Worm (Caenorhabditis elegans) whole organism, mixed stage, embryonic: ENCODE measurements around the gene T01B6.1.

Experiments used
- M03D4.4 ChIP-seq: sonication (generic microtip); optimal IDR thresholded peaks from 2 replicates; lab custom pipeline; 2017; ENCODE audit warnings: mild to moderate bottlenecking, missing genetic modification characterization, missing compliant biosample characterization
- bed-3 ChIP-seq: fragments of 200-800 bp; sonication (Bioruptor generic); optimal IDR thresholded peaks from 3 replicates; lab custom pipeline; 2018; ENCODE audit warnings: mild to moderate bottlenecking, missing genetic modification characterization, moderate library complexity, missing compliant biosample characterization
- blmp-1 ChIP-seq: fragments of 150-350 bp; optimal IDR thresholded peaks from 2 replicates; lab custom pipeline; 2014; ENCODE audit warnings: missing biosample characterization, missing genetic modification characterization
- ceh-39 ChIP-seq: fragments of 150-350 bp; optimal IDR thresholded peaks from 2 replicates; lab custom pipeline; 2014; ENCODE audit warnings: missing biosample characterization, missing genetic modification characterization
- ceh-43 ChIP-seq: fragments of 200-800 bp; sonication (Bioruptor generic); optimal IDR thresholded peaks from 2 replicates; lab custom pipeline; 2018; ENCODE audit warnings: mild to moderate bottlenecking, missing genetic modification characterization, moderate library complexity, missing compliant biosample characterization
- ceh-83 ChIP-seq: fragments of 200-800 bp; sonication (Bioruptor generic); optimal IDR thresholded peaks from 2 replicates; lab custom pipeline; 2018; ENCODE audit warnings: mild to moderate bottlenecking, missing genetic modification characterization, missing compliant biosample characterization
- ces-1 ChIP-seq: fragments of 150-350 bp; optimal IDR thresholded peaks from 2 replicates; lab custom pipeline; 2014; ENCODE audit warnings: missing biosample characterization, missing genetic modification reagents, missing genetic modification characterization
- cnd-1 ChIP-seq: fragments of 200-800 bp; sonication (Bioruptor generic); optimal IDR thresholded peaks from 2 replicates; lab custom pipeline; 2018; ENCODE audit warnings: mild to moderate bottlenecking, missing genetic modification characterization, missing compliant biosample characterization
- drap-1 ChIP-seq: fragments of 200-800 bp; sonication (Bioruptor generic); optimal IDR thresholded peaks from 3 replicates; lab custom pipeline; 2018; ENCODE audit warnings: mild to moderate bottlenecking, missing genetic modification characterization, missing compliant biosample characterization
- elt-1 ChIP-seq: sonication (generic microtip); optimal IDR thresholded peaks from 2 replicates; lab custom pipeline; 2017; ENCODE audit warnings: missing genetic modification characterization, mild to moderate bottlenecking, missing compliant biosample characterization, antibody characterized with exemption, moderate library complexity, borderline replicate concordance; ENCODE audit not compliant: insufficient read depth
- elt-3 ChIP-seq: fragments of 150-350 bp; optimal IDR thresholded peaks from 2 replicates; lab custom pipeline; 2014; ENCODE audit warnings: missing biosample characterization, missing genetic modification characterization
- flh-1 ChIP-seq: fragments of 200-800 bp; sonication (Bioruptor generic); optimal IDR thresholded peaks from 2 replicates; lab custom pipeline; 2018; ENCODE audit warnings: mild to moderate bottlenecking, missing genetic modification characterization, moderate library complexity, missing compliant biosample characterization
- ham-2 ChIP-seq: fragments of 200-800 bp; sonication (Bioruptor generic); optimal IDR thresholded peaks from 2 replicates; lab custom pipeline; 2018; ENCODE audit warnings: mild to moderate bottlenecking, missing genetic modification characterization, missing compliant biosample characterization
- hlh-1 ChIP-seq: fragments of 150-350 bp; optimal IDR thresholded peaks from 2 replicates; lab custom pipeline; 2014; ENCODE audit warnings: missing biosample characterization, missing genetic modification reagents, missing genetic modification characterization
- lin-13 ChIP-seq: fragments of 150-350 bp; optimal IDR thresholded peaks from 2 replicates; lab custom pipeline; 2014; ENCODE audit warnings: missing biosample characterization, missing genetic modification characterization
- lin-32 ChIP-seq: fragments of 200-800 bp; sonication (Bioruptor generic); optimal IDR thresholded peaks from 2 replicates; lab custom pipeline; 2018; ENCODE audit warnings: mild to moderate bottlenecking, missing genetic modification characterization, missing compliant biosample characterization
- lsy-2 ChIP-seq: fragments of 150-350 bp; optimal IDR thresholded peaks from 2 replicates; lab custom pipeline; 2014; ENCODE audit warnings: missing biosample characterization, missing genetic modification characterization
- mab-5 ChIP-seq: fragments of 150-350 bp; optimal IDR thresholded peaks from 2 replicates; lab custom pipeline; 2014; ENCODE audit warnings: missing biosample characterization, missing genetic modification characterization
- mep-1 ChIP-seq: fragments of 150-350 bp; optimal IDR thresholded peaks from 2 replicates; lab custom pipeline; 2017; ENCODE audit warnings: missing biosample characterization, missing genetic modification reagents, missing genetic modification characterization, inconsistent platforms
- mls-2 ChIP-seq: sonication (generic microtip); optimal IDR thresholded peaks from 2 replicates; lab custom pipeline; 2016; ENCODE audit warnings: mild to moderate bottlenecking, missing genetic modification characterization, moderate library complexity, missing compliant biosample characterization
- nhr-12 ChIP-seq: fragments of 150-350 bp; optimal IDR thresholded peaks from 2 replicates; lab custom pipeline; 2014; ENCODE audit warnings: missing biosample characterization, missing genetic modification characterization
- nhr-2 ChIP-seq: fragments of 150-350 bp; optimal IDR thresholded peaks from 2 replicates; lab custom pipeline; 2014; ENCODE audit warnings: missing biosample characterization, missing genetic modification characterization
- nhr-237 ChIP-seq: fragments of 150-350 bp; optimal IDR thresholded peaks from 2 replicates; lab custom pipeline; 2014; ENCODE audit warnings: missing biosample characterization, missing genetic modification characterization
- nhr-28 ChIP-seq: fragments of 150-350 bp; optimal IDR thresholded peaks from 2 replicates; lab custom pipeline; 2014; ENCODE audit warnings: missing biosample characterization, missing genetic modification characterization
- nhr-76 ChIP-seq: sonication (generic microtip); optimal IDR thresholded peaks from 2 replicates; lab custom pipeline; 2017; ENCODE audit warnings: missing biosample characterization, missing genetic modification characterization
- pha-4 ChIP-seq: fragments of 150-350 bp; optimal IDR thresholded peaks from 2 replicates; lab custom pipeline; 2018; ENCODE audit warnings: missing biosample characterization, missing genetic modification reagents, missing genetic modification characterization
- sem-2 ChIP-seq: fragments of 200-800 bp; sonication (Bioruptor generic); optimal IDR thresholded peaks from 2 replicates; lab custom pipeline; 2018; ENCODE audit warnings: mild to moderate bottlenecking, missing genetic modification characterization, missing compliant biosample characterization
- snpc-4 ChIP-seq: fragments of 150-350 bp; optimal IDR thresholded peaks from 2 replicates; lab custom pipeline; 2014; ENCODE audit warnings: missing biosample characterization, missing genetic modification characterization
- sptf-1 ChIP-seq: sonication (generic microtip); optimal IDR thresholded peaks from 2 replicates; lab custom pipeline; 2017; ENCODE audit warnings: mild to moderate bottlenecking, missing genetic modification characterization, moderate library complexity, missing compliant biosample characterization
- tbx-8 ChIP-seq: fragments of 200-800 bp; sonication (Bioruptor generic); optimal IDR thresholded peaks from 2 replicates; lab custom pipeline; 2018; ENCODE audit warnings: mild to moderate bottlenecking, missing genetic modification characterization, moderate library complexity, missing compliant biosample characterization
- unc-120 ChIP-seq: sonication (generic microtip); optimal IDR thresholded peaks from 2 replicates; lab custom pipeline; 2017; ENCODE audit warnings: missing genetic modification characterization, missing compliant biosample characterization; ENCODE audit not compliant: poor library complexity, severe bottlenecking
- unc-39 ChIP-seq: fragments of 150-350 bp; optimal IDR thresholded peaks from 2 replicates; lab custom pipeline; 2014; ENCODE audit warnings: missing biosample characterization, missing genetic modification characterization
- unc-62 ChIP-seq: fragments of 150-350 bp; optimal IDR thresholded peaks from 2 replicates; lab custom pipeline; 2014; ENCODE audit warnings: missing biosample characterization, missing genetic modification reagents, missing genetic modification characterization
- zip-8 ChIP-seq: fragments of 150-350 bp; optimal IDR thresholded peaks from 2 replicates; lab custom pipeline; 2014; ENCODE audit warnings: missing biosample characterization, missing genetic modification characterization
- ztf-11 ChIP-seq: fragments of 150-350 bp; optimal IDR thresholded peaks from 2 replicates; lab custom pipeline; 2014; ENCODE audit warnings: missing biosample characterization, missing genetic modification characterization

T01B6.1 gene

ce11 chrX:2335384-2335783 lies at the start of gene T01B6.1:
Gene T01B6.1 (plus strand): TSS chrX:2335684.
- TF ChIP-seq ceh-39 (no peak), lsy-2 (tag; lab: Kevin White, UChicago) (no peak), zip-8 (tag; lab: Kevin White, UChicago) (no peak), elt-3 (tag; lab: Kevin White, UChicago) (no peak), tbx-8 (GFP tag; lab: Kevin White, UChicago) (no peak), ztf-11 (tag; lab: Kevin White, UChicago) (no peak), sem-2 (no peak), elt-1 (tag; lab: Kevin White, UChicago) (no peak), nhr-237 (tag; lab: Kevin White, UChicago) (no peak), flh-1 (GFP tag; lab: Kevin White, UChicago) (no peak), mls-2 (tag; lab: Kevin White, UChicago) (no peak), snpc-4 (tag; lab: Kevin White, UChicago) (no peak), nhr-2 (tag; lab: Kevin White, UChicago) (no peak), drap-1 (no peak), nhr-28 (tag; lab: Kevin White, UChicago) (no peak), mep-1 (tag; lab: Kevin White, UChicago) (no peak), ceh-43 (no peak), pha-4 (tag; lab: Kevin White, UChicago) (no peak), lin-13 (tag; lab: Kevin White, UChicago) (no peak)

- TF ChIP-seq sptf-1: no peak
- no peak for TF ChIP-seq ham-2 (GFP tag; lab: Kevin White, UChicago)
- TF ChIP-seq M03D4.4: no peak
- no peak for TF ChIP-seq nhr-237 (tag; lab: Kevin White, UChicago)
- no peak for TF ChIP-seq tbx-8 (GFP tag; lab: Kevin White, UChicago)
- no peak for TF ChIP-seq cnd-1 (tag; lab: Kevin White, UChicago)
- no peak for TF ChIP-seq pha-4 (tag; lab: Kevin White, UChicago)
- TF ChIP-seq unc-62: no peak
- no peak for TF ChIP-seq snpc-4 (tag; lab: Kevin White, UChicago)
Observed at ce11 chrX:2287092-2287491, 48.4 kb upstream of the T01B6.1 start, which contains the start of gene sav-1. Gene sav-1 (minus strand): TSS chrX:2287192.

ce11 chrX:2287977-2288387 lies 47.5 kb upstream of the T01B6.1 start:
- TF ChIP-seq sem-2 (no peak), nhr-237 (tag; lab: Kevin White, UChicago) (no peak), hlh-1 (tag; lab: Kevin White, UChicago) (peak; percentile 98), nhr-76 (tag; lab: Kevin White, UChicago) (no peak), ceh-83 (GFP tag; lab: Kevin White, UChicago) (peak; percentile 77), cnd-1 (tag; lab: Kevin White, UChicago) (peak; percentile 45), nhr-2 (tag; lab: Kevin White, UChicago) (peak; percentile 67), tbx-8 (GFP tag; lab: Kevin White, UChicago) (no peak), pha-4 (tag; lab: Kevin White, UChicago) (peak; percentile 37), ceh-43 (no peak), mab-5 (no peak), unc-120 (tag; lab: Kevin White, UChicago) (peak; percentile 40), ham-2 (GFP tag; lab: Kevin White, UChicago) (peak; percentile 51), snpc-4 (tag; lab: Kevin White, UChicago) (no peak), elt-3 (tag; lab: Kevin White, UChicago) (no peak), drap-1 (peak; percentile 16), ces-1 (GFP tag; lab: Kevin White, UChicago) (no peak), M03D4.4 (peak; percentile 35), bed-3 (GFP tag; lab: Kevin White, UChicago) (no peak), mep-1 (tag; lab: Kevin White, UChicago) (peak; percentile 21), mls-2 (tag; lab: Kevin White, UChicago) (peak; percentile 50), unc-62 (peak; percentile 76), nhr-12 (tag; lab: Kevin White, UChicago) (no peak)

- no peak for TF ChIP-seq nhr-237 (tag; lab: Kevin White, UChicago)
- TF ChIP-seq blmp-1 (tag; lab: Kevin White, UChicago): no peak
- no peak for TF ChIP-seq bed-3 (GFP tag; lab: Kevin White, UChicago)
- no peak for TF ChIP-seq unc-39
- no peak for TF ChIP-seq pha-4 (tag; lab: Kevin White, UChicago)
- TF ChIP-seq ceh-39: no peak
- no peak for TF ChIP-seq lin-32
- TF ChIP-seq flh-1 (GFP tag; lab: Kevin White, UChicago): no peak
- no peak for TF ChIP-seq ztf-11 (tag; lab: Kevin White, UChicago)
Observed at ce11 chrX:2294198-2294800, 41.2 kb upstream of the T01B6.1 start, which contains the start of gene T10H10.2. Gene T10H10.2 (plus strand): TSS chrX:2294750.
